Worm (Caenorhabditis elegans) whole organism, young adult: Measurements from ENCODE around the gene Y32B12C.1.
A peak's percentile ranks its signal among the peaks of the same experiment; 100 is the strongest.

Experiments used
- B0336.3 ChIP-seq: fragments of 200-800 bp; sonication (Bioruptor generic); IDR thresholded peaks from 2 replicates; pipeline ENCODE4 v1.3.6; 2022; ENCODE audit warnings: missing genetic modification characterization, missing compliant biosample characterization
- F23B12.7 ChIP-seq: sonication (generic microtip); optimal IDR thresholded peaks from 2 replicates; lab custom pipeline; 2017; ENCODE audit warnings: missing genetic modification characterization, mild to moderate bottlenecking, missing compliant biosample characterization, antibody characterized with exemption, moderate library complexity; ENCODE audit not compliant: insufficient read depth
- F55B11.4 ChIP-seq: sonication (generic microtip); optimal IDR thresholded peaks from 2 replicates; lab custom pipeline; 2016; ENCODE audit warnings: missing compliant biosample characterization, missing genetic modification characterization, borderline replicate concordance; ENCODE audit not compliant: insufficient read depth
- F57A8.1 ChIP-seq: fragments of 200-800 bp; sonication (Bioruptor generic); optimal IDR thresholded peaks from 2 replicates; lab custom pipeline; 2018; ENCODE audit warnings: mild to moderate bottlenecking, missing genetic modification characterization, moderate library complexity, missing compliant biosample characterization
- K12H6.12 ChIP-seq: fragments of 200-800 bp; sonication (Bioruptor generic); optimal IDR thresholded peaks from 2 replicates; lab custom pipeline; 2018; ENCODE audit warnings: mild to moderate bottlenecking, missing genetic modification characterization, missing compliant biosample characterization
- Y53F4B.3 ChIP-seq: fragments of 200-800 bp; sonication (Bioruptor generic); IDR thresholded peaks from 2 replicates; pipeline ENCODE4 v1.3.6; 2022; ENCODE audit warnings: missing genetic modification reagents, missing genetic modification characterization, missing compliant biosample characterization
- ZK185.1 ChIP-seq: sonication (generic microtip); optimal IDR thresholded peaks from 2 replicates; lab custom pipeline; 2016; ENCODE audit warnings: mild to moderate bottlenecking, missing genetic modification characterization, missing compliant biosample characterization; ENCODE audit not compliant: poor library complexity, severe bottlenecking
- akir-1 ChIP-seq: fragments of 200-800 bp; sonication (Bioruptor generic); optimal IDR thresholded peaks from 2 replicates; lab custom pipeline; 2018; ENCODE audit warnings: mild to moderate bottlenecking, missing genetic modification characterization, moderate library complexity, missing compliant biosample characterization
- aptf-2 ChIP-seq: fragments of 200-800 bp; sonication (Bioruptor generic); conservative IDR thresholded peaks from 2 replicates; pipeline ENCODE4 v1.3.6; 2022; ENCODE audit warnings: missing genetic modification reagents, missing genetic modification characterization, missing compliant biosample characterization
- attf-3 ChIP-seq: fragments of 200-800 bp; sonication (Bioruptor generic); conservative IDR thresholded peaks from 2 replicates; pipeline ENCODE4 v1.3.6; 2022; ENCODE audit warnings: missing genetic modification reagents, missing genetic modification characterization, missing compliant biosample characterization
- bed-2 ChIP-seq: fragments of 200-800 bp; sonication (Bioruptor generic); IDR thresholded peaks from 2 replicates; pipeline ENCODE4 v1.3.6; 2022; ENCODE audit warnings: missing genetic modification reagents, missing genetic modification characterization, missing compliant biosample characterization
- ceh-40 ChIP-seq: fragments of 200-800 bp; sonication (Bioruptor generic); IDR thresholded peaks from 2 replicates; pipeline ENCODE4 v1.3.6; 2022; ENCODE audit warnings: missing genetic modification characterization, missing compliant biosample characterization
- ceh-58 ChIP-seq: fragments of 200-800 bp; sonication (Bioruptor generic); IDR thresholded peaks from 2 replicates; pipeline ENCODE4 v1.3.6; 2022; ENCODE audit warnings: missing genetic modification characterization, missing compliant biosample characterization
- ceh-91 ChIP-seq: fragments of 200-800 bp; sonication (Bioruptor generic); IDR thresholded peaks from 2 replicates; pipeline ENCODE4 v1.3.6; 2022; ENCODE audit warnings: missing genetic modification reagents, missing genetic modification characterization, missing compliant biosample characterization
- dox-1 ChIP-seq: fragments of 200-800 bp; sonication (Bioruptor generic); IDR thresholded peaks from 2 replicates; pipeline ENCODE4 v1.3.6; 2022; ENCODE audit warnings: missing genetic modification reagents, missing genetic modification characterization, missing compliant biosample characterization
- egl-44 ChIP-seq: fragments of 200-800 bp; sonication (Bioruptor generic); IDR thresholded peaks from 2 replicates; pipeline ENCODE4 v1.3.6; 2022; ENCODE audit warnings: missing genetic modification reagents, missing genetic modification characterization, missing compliant biosample characterization
- ets-4 ChIP-seq: fragments of 200-800 bp; sonication (Bioruptor generic); optimal IDR thresholded peaks from 2 replicates; lab custom pipeline; 2018; ENCODE audit warnings: mild to moderate bottlenecking, missing genetic modification characterization, missing compliant biosample characterization
- hmg-1.2 ChIP-seq: fragments of 200-800 bp; sonication (Bioruptor generic); IDR thresholded peaks from 2 replicates; pipeline ENCODE4 v1.3.6; 2022; ENCODE audit warnings: missing genetic modification reagents, missing genetic modification characterization, missing compliant biosample characterization
- lir-1 ChIP-seq: fragments of 200-800 bp; sonication (Bioruptor generic); conservative IDR thresholded peaks from 2 replicates; pipeline ENCODE4 v1.3.6; 2022; ENCODE audit warnings: missing genetic modification reagents, missing genetic modification characterization, missing compliant biosample characterization
- lsl-1 ChIP-seq: fragments of 200-800 bp; sonication (Bioruptor generic); optimal IDR thresholded peaks from 2 replicates; lab custom pipeline; 2018; ENCODE audit warnings: mild to moderate bottlenecking, missing genetic modification characterization, moderate library complexity, missing compliant biosample characterization
- madf-10 ChIP-seq: sonication (generic microtip); optimal IDR thresholded peaks from 2 replicates; lab custom pipeline; 2016; ENCODE audit warnings: mild to moderate bottlenecking, missing genetic modification characterization, missing compliant biosample characterization
- mxl-1 ChIP-seq: sonication (generic microtip); optimal IDR thresholded peaks from 2 replicates; lab custom pipeline; 2016; ENCODE audit warnings: missing genetic modification characterization, missing compliant biosample characterization
- nhr-179 ChIP-seq: sonication (generic microtip); optimal IDR thresholded peaks from 2 replicates; lab custom pipeline; 2016; ENCODE audit warnings: mild to moderate bottlenecking, missing genetic modification characterization, missing compliant biosample characterization
- nhr-27 ChIP-seq: fragments of 200-800 bp; sonication (Bioruptor generic); optimal IDR thresholded peaks from 2 replicates; lab custom pipeline; 2018; ENCODE audit warnings: mild to moderate bottlenecking, missing genetic modification characterization, moderate library complexity, missing compliant biosample characterization
- nhr-80 ChIP-seq: sonication (generic microtip); optimal IDR thresholded peaks from 2 replicates; lab custom pipeline; 2016; ENCODE audit warnings: missing genetic modification characterization, missing compliant biosample characterization
- nhr-90 ChIP-seq: sonication (generic microtip); optimal IDR thresholded peaks from 2 replicates; lab custom pipeline; 2016; ENCODE audit warnings: missing genotype, mild to moderate bottlenecking, missing genetic modification characterization, missing compliant biosample characterization
- rcor-1 ChIP-seq: fragments of 200-800 bp; sonication (Bioruptor generic); IDR thresholded peaks from 2 replicates; pipeline ENCODE4 v1.3.6; 2022; ENCODE audit warnings: missing genetic modification reagents, missing genetic modification characterization, missing compliant biosample characterization
- rec-8 ChIP-seq, 2 experiments: sonication (generic microtip); optimal IDR thresholded peaks; 2 replicates each; lab custom pipeline; 2016; ENCODE audit warnings: mild to moderate bottlenecking in 2 of 2, missing genetic modification characterization in 2 of 2, missing genetic modification reagents in 2 of 2, missing genotype in 2 of 2, missing biosample characterization in 1 of 2, missing compliant biosample characterization in 1 of 2, moderate library complexity in 1 of 2
- rpc-1 ChIP-seq, 2 experiments: fragments of 150-350 bp in 1 of 2; sonication (generic microtip) in 1 of 2; optimal IDR thresholded peaks; 2 replicates each; lab custom pipeline; 2014 to 2018; ENCODE audit warnings: missing biosample characterization in 1 of 2, missing genetic modification characterization in 1 of 2, missing genetic modification reagents in 1 of 2, missing genotype in 1 of 2
- snpc-1.1 ChIP-seq: sonication (generic microtip); optimal IDR thresholded peaks from 2 replicates; lab custom pipeline; 2017; ENCODE audit warnings: missing genetic modification characterization, mild to moderate bottlenecking, missing compliant biosample characterization, antibody characterized with exemption, moderate library complexity, missing genotype, missing genetic modification reagents; ENCODE audit not compliant: insufficient read depth
- somi-1 ChIP-seq: fragments of 200-800 bp; sonication (Bioruptor generic); optimal IDR thresholded peaks from 2 replicates; lab custom pipeline; 2018; ENCODE audit warnings: mild to moderate bottlenecking, missing genetic modification characterization, missing compliant biosample characterization
- unc-130 ChIP-seq: sonication (generic microtip); optimal IDR thresholded peaks from 2 replicates; lab custom pipeline; 2016; ENCODE audit warnings: missing genetic modification reagents, missing genetic modification characterization, missing compliant biosample characterization
- ztf-18 ChIP-seq: sonication (generic microtip); optimal IDR thresholded peaks from 2 replicates; lab custom pipeline; 2016; ENCODE audit warnings: missing genotype, mild to moderate bottlenecking, missing genetic modification characterization, missing compliant biosample characterization
- ztf-22 ChIP-seq: fragments of 200-800 bp; sonication (Bioruptor generic); optimal IDR thresholded peaks from 2 replicates; lab custom pipeline; 2018; ENCODE audit warnings: mild to moderate bottlenecking, missing genetic modification characterization, moderate library complexity, missing compliant biosample characterization
- ztf-3 ChIP-seq: fragments of 200-800 bp; sonication (Bioruptor generic); optimal IDR thresholded peaks from 2 replicates; lab custom pipeline; 2018; ENCODE audit warnings: mild to moderate bottlenecking, missing genetic modification characterization, missing compliant biosample characterization
- ztf-6 ChIP-seq: fragments of 200-800 bp; sonication (Bioruptor generic); IDR thresholded peaks from 2 replicates; pipeline ENCODE4 v1.3.6; 2022; ENCODE audit warnings: missing genetic modification reagents, missing genetic modification characterization, missing compliant biosample characterization

Gene Y32B12C.1

ce11 chrV:16603102-16603501 is 3.3 kb upstream of the Y32B12C.1 start, which contains the start of gene T03E6.8:
T03E6.8 (minus strand) TSS chrV:16603202.
- TF ChIP-seq akir-1 (GFP tag; lab: Kevin White, UChicago) (no peak), ztf-22 (no peak), snpc-1.1 (tag; lab: Kevin White, UChicago) (no peak), egl-44 (no peak), ztf-18 (tag; lab: Kevin White, UChicago) (no peak), rpc-1 (optimal IDR thresholded peaks at IDR 0.05; lab: Kevin White, UChicago) (no peak), rpc-1 (tag; optimal IDR thresholded peaks at IDR 0.05; lab: Kevin White, UChicago) (no peak), somi-1 (GFP tag; lab: Kevin White, UChicago) (no peak), rec-8 (tag; optimal IDR thresholded peaks at IDR 0.05; lab: Kevin White, UChicago) (no peak), ceh-91 (GFP tag; lab: Robert Waterston, UW) (no peak), ets-4 (GFP tag; lab: Kevin White, UChicago) (no peak), attf-3 (GFP tag; lab: Robert Waterston, UW) (no peak), mxl-1 (no peak)

ce11 chrV:16604301-16604700 is 2.1 kb upstream of the Y32B12C.1 start:
- TF ChIP-seq ZK185.1 (tag; lab: Kevin White, UChicago) (no peak), Y53F4B.3 (GFP tag; lab: Robert Waterston, UW) (no peak), nhr-80 (peak; percentile 23), B0336.3 (GFP tag; lab: Robert Waterston, UW) (no peak), mxl-1 (no peak), aptf-2 (GFP tag; lab: Robert Waterston, UW) (no peak)

- no peak for TF ChIP-seq rcor-1
- TF ChIP-seq lsl-1 (GFP tag; lab: Kevin White, UChicago): no peak
- 0 out of 2 replicates have a peak, but pooled peaks have one; percentile 33 for TF ChIP-seq dox-1
- no peak for TF ChIP-seq mxl-1
- TF ChIP-seq ztf-6 (GFP tag; lab: Robert Waterston, UW): no peak
- TF ChIP-seq unc-130 (GFP tag; lab: Kevin White, UChicago): no peak
- no peak for TF ChIP-seq B0336.3 (GFP tag; lab: Robert Waterston, UW)
- no peak for TF ChIP-seq nhr-179 (tag; lab: Kevin White, UChicago)
- no peak for TF ChIP-seq F57A8.1 (GFP tag; lab: Kevin White, UChicago)
- TF ChIP-seq hmg-1.2 (GFP tag; lab: Robert Waterston, UW): no peak
- peak; percentile 77 for TF ChIP-seq nhr-80
- no peak for TF ChIP-seq F23B12.7 (tag; lab: Kevin White, UChicago)
These were observed 950 bp upstream of the Y32B12C.1 start for ce11 chrV:16605463-16605862.

- no peak for TF ChIP-seq ztf-3
- TF ChIP-seq lir-1 (GFP tag; lab: Robert Waterston, UW): no peak
- no peak for TF ChIP-seq bed-2 (GFP tag; lab: Robert Waterston, UW)
- TF ChIP-seq ceh-58 (GFP tag; lab: Robert Waterston, UW): no peak
- TF ChIP-seq madf-10 (tag; lab: Kevin White, UChicago): no peak
- TF ChIP-seq K12H6.12 (tag; lab: Kevin White, UChicago): no peak
- no peak for TF ChIP-seq nhr-90 (tag; lab: Kevin White, UChicago)
- no peak for TF ChIP-seq nhr-27 (tag; lab: Kevin White, UChicago)
- TF ChIP-seq ceh-40 (GFP tag; lab: Robert Waterston, UW): no peak
- TF ChIP-seq rec-8 (tag; optimal IDR thresholded peaks at IDR 0.05; lab: Kevin White, UChicago): no peak
- TF ChIP-seq F55B11.4 (tag; lab: Kevin White, UChicago): no peak
These were observed 2.1 kb downstream of the Y32B12C.1 start for ce11 chrV:16608478-16608877.
